Worm (Caenorhabditis elegans) whole organism, L4 larva: Measurements from ENCODE around the gene K02H11.4.

Experiments
- F10B5.3 ChIP-seq: sonication (generic microtip); optimal IDR thresholded peaks from 2 replicates; lab custom pipeline; 2016; ENCODE audit warnings: mild to moderate bottlenecking, missing genetic modification characterization, missing compliant biosample characterization
- F44E2.7 ChIP-seq: fragments of 200-800 bp; sonication (Bioruptor generic); IDR thresholded peaks from 2 replicates; pipeline ENCODE4 v2.1.2; 2022; ENCODE audit warnings: missing genetic modification characterization, missing compliant biosample characterization
- R02D3.7 ChIP-seq: fragments of 150-350 bp; sonication (generic microtip); optimal IDR thresholded peaks from 3 replicates; lab custom pipeline; 2014; ENCODE audit warnings: missing biosample characterization, missing genetic modification characterization
- Y105C5A.15 ChIP-seq: fragments of 200-800 bp; sonication (Bioruptor generic); IDR thresholded peaks from 2 replicates; pipeline ENCODE4 v1.3.6; 2022; ENCODE audit warnings: missing genetic modification characterization, missing compliant biosample characterization
- aha-1 ChIP-seq: fragments of 150-350 bp; peaks from one replicate; lab custom pipeline; 2014; ENCODE audit warnings: missing biosample characterization, missing genetic modification characterization
- attf-4 ChIP-seq: sonication (generic microtip); optimal IDR thresholded peaks from 3 replicates; lab custom pipeline; 2017; ENCODE audit warnings: missing biosample characterization, missing genetic modification characterization
- ceh-28 ChIP-seq: fragments of 150-350 bp; optimal IDR thresholded peaks from 2 replicates; lab custom pipeline; 2014; ENCODE audit warnings: missing biosample characterization, missing genetic modification reagents, missing genetic modification characterization
- ceh-32 ChIP-seq: sonication (generic microtip); optimal IDR thresholded peaks from 2 replicates; lab custom pipeline; 2016; ENCODE audit warnings: mild to moderate bottlenecking, missing genetic modification characterization, missing compliant biosample characterization; ENCODE audit not compliant: poor library complexity
- ceh-62 ChIP-seq: sonication (generic microtip); optimal IDR thresholded peaks from 2 replicates; lab custom pipeline; 2017; ENCODE audit warnings: missing biosample characterization, missing genetic modification characterization
- cey-2 ChIP-seq: sonication (generic microtip); optimal IDR thresholded peaks from 3 replicates; lab custom pipeline; 2017; ENCODE audit warnings: missing genetic modification characterization, mild to moderate bottlenecking, missing compliant biosample characterization, antibody characterized with exemption, borderline replicate concordance; ENCODE audit not compliant: insufficient read depth
- daf-16 ChIP-seq, 3 experiments: sonication (generic microtip); optimal IDR thresholded peaks; 2 replicates each; lab custom pipeline; 2016 to 2017; ENCODE audit warnings: missing genetic modification characterization in 3 of 3, missing genetic modification reagents in 3 of 3, mild to moderate bottlenecking in 2 of 3, missing compliant biosample characterization in 2 of 3, missing biosample characterization in 1 of 3, moderate library complexity in 1 of 3
- dmd-8 ChIP-seq: fragments of 200-800 bp; sonication (Bioruptor generic); IDR thresholded peaks from 2 replicates; pipeline ENCODE4 v1.3.6; 2022; ENCODE audit warnings: missing genetic modification characterization, missing compliant biosample characterization
- duxl-1 ChIP-seq: sonication (generic microtip); optimal IDR thresholded peaks from 2 replicates; lab custom pipeline; 2016; ENCODE audit warnings: mild to moderate bottlenecking, missing genetic modification characterization, moderate library complexity, missing compliant biosample characterization; ENCODE audit not compliant: poor library complexity
- dve-1 ChIP-seq: sonication (generic microtip); optimal IDR thresholded peaks from 2 replicates; lab custom pipeline; 2017; ENCODE audit warnings: antibody characterized with exemption, mild to moderate bottlenecking, missing genetic modification characterization, missing compliant biosample characterization; ENCODE audit not compliant: insufficient read depth
- egl-27 ChIP-seq: sonication (generic microtip); optimal IDR thresholded peaks from 3 replicates; lab custom pipeline; 2017; ENCODE audit warnings: missing biosample characterization, missing genetic modification reagents, missing genetic modification characterization
- egl-43 ChIP-seq: fragments of 200-800 bp; sonication (Bioruptor generic); IDR thresholded peaks from 2 replicates; pipeline ENCODE4 v1.3.6; 2022; ENCODE audit warnings: missing genetic modification reagents, missing genetic modification characterization, missing compliant biosample characterization
- hif-1 ChIP-seq, 2 experiments: sonication (generic microtip); optimal IDR thresholded peaks; 2 replicates each; lab custom pipeline; 2016 to 2017; ENCODE audit warnings: missing compliant biosample characterization in 2 of 2, missing genetic modification characterization in 2 of 2, missing genetic modification reagents in 2 of 2, missing genotype in 2 of 2, mild to moderate bottlenecking in 1 of 2
- hmg-1.1 ChIP-seq: fragments of 200-800 bp; sonication (Bioruptor generic); IDR thresholded peaks from 2 replicates; pipeline ENCODE4 v1.3.6; 2022; ENCODE audit warnings: missing genetic modification reagents, missing genetic modification characterization, missing compliant biosample characterization
- jun-1 ChIP-seq: fragments of 150-350 bp; optimal IDR thresholded peaks from 2 replicates; lab custom pipeline; 2014; ENCODE audit warnings: missing biosample characterization, missing genetic modification reagents, missing genetic modification characterization
- lin-1 ChIP-seq: fragments of 200-800 bp; sonication (Bioruptor generic); IDR thresholded peaks from 2 replicates; pipeline ENCODE4 v1.3.6; 2022; ENCODE audit warnings: missing genetic modification reagents, missing genetic modification characterization, missing compliant biosample characterization
- madf-5 ChIP-seq, 2 experiments: fragments of 200-800 bp; sonication (Bioruptor generic); IDR thresholded peaks; 2 replicates each; pipeline ENCODE4 v1.3.6; 2022; ENCODE audit warnings: missing compliant biosample characterization in 2 of 2, missing genetic modification characterization in 2 of 2
- mdt-29 ChIP-seq: fragments of 200-800 bp; sonication (Bioruptor generic); IDR thresholded peaks from 2 replicates; pipeline ENCODE4 v1.3.6; 2022; ENCODE audit warnings: missing genetic modification reagents, missing genetic modification characterization, missing compliant biosample characterization
- mep-1 ChIP-seq: fragments of 150-350 bp; sonication (generic microtip); optimal IDR thresholded peaks from 3 replicates; lab custom pipeline; 2014; ENCODE audit warnings: missing biosample characterization, missing genetic modification characterization
- mes-2 ChIP-seq: sonication (generic microtip); optimal IDR thresholded peaks from 2 replicates; lab custom pipeline; 2016; ENCODE audit warnings: missing genotype, mild to moderate bottlenecking, missing genetic modification characterization, missing compliant biosample characterization; ENCODE audit not compliant: poor library complexity, severe bottlenecking
- nhr-41 ChIP-seq: fragments of 200-800 bp; sonication (Bioruptor generic); IDR thresholded peaks from 2 replicates; pipeline ENCODE4 v1.3.6; 2022; ENCODE audit warnings: missing genetic modification reagents, missing genetic modification characterization, missing compliant biosample characterization
- nhr-48 ChIP-seq: sonication (generic microtip); optimal IDR thresholded peaks from 2 replicates; lab custom pipeline; 2016; ENCODE audit warnings: mild to moderate bottlenecking, missing genetic modification characterization, missing compliant biosample characterization
- nhr-6 ChIP-seq: fragments of 150-350 bp; optimal IDR thresholded peaks from 2 replicates; lab custom pipeline; 2014; ENCODE audit warnings: missing biosample characterization, missing genetic modification characterization
- php-3 ChIP-seq: fragments of 200-800 bp; sonication (Bioruptor generic); IDR thresholded peaks from 2 replicates; pipeline ENCODE4 v1.3.6; 2022; ENCODE audit warnings: missing genetic modification reagents, missing genetic modification characterization, missing compliant biosample characterization
- rbr-2 ChIP-seq: sonication (generic microtip); optimal IDR thresholded peaks from 2 replicates; lab custom pipeline; 2016; ENCODE audit warnings: missing genotype, missing genetic modification characterization, missing compliant biosample characterization
- sdz-12 ChIP-seq: fragments of 200-800 bp; sonication (Bioruptor generic); optimal IDR thresholded peaks from 2 replicates; lab custom pipeline; 2018; ENCODE audit warnings: mild to moderate bottlenecking, missing genetic modification characterization, missing compliant biosample characterization
- set-16 ChIP-seq: fragments of 200-800 bp; sonication (Bioruptor generic); IDR thresholded peaks from 2 replicates; pipeline ENCODE4 v1.3.6; 2022; ENCODE audit warnings: missing genetic modification reagents, missing genetic modification characterization, missing compliant biosample characterization
- snpc-1.2 ChIP-seq: fragments of 200-800 bp; sonication (Bioruptor generic); IDR thresholded peaks from 2 replicates; pipeline ENCODE4 v1.3.6; 2022; ENCODE audit warnings: missing genetic modification reagents, missing genetic modification characterization, missing compliant biosample characterization
- spr-3 ChIP-seq: fragments of 200-800 bp; sonication (Bioruptor generic); optimal IDR thresholded peaks from 2 replicates; lab custom pipeline; 2018; ENCODE audit warnings: mild to moderate bottlenecking, missing genetic modification characterization, missing compliant biosample characterization
- tra-1 ChIP-seq: fragments of 200-800 bp; sonication (Bioruptor generic); IDR thresholded peaks from 2 replicates; pipeline ENCODE4 v1.3.6; 2022; ENCODE audit warnings: missing genetic modification reagents, missing genetic modification characterization, missing compliant biosample characterization
- unc-62 ChIP-seq, 3 experiments: fragments of 150-350 bp in 1 of 3; sonication (generic microtip); optimal IDR thresholded peaks in 2 of 3; peaks in 1 of 3; 1 replicate in 1 of 3; 2 replicates in 2 of 3; lab custom pipeline; 2014 to 2017; ENCODE audit warnings: missing biosample characterization in 3 of 3, missing genetic modification characterization in 3 of 3, missing genetic modification reagents in 3 of 3, missing genotype in 1 of 3
- zfp-3 ChIP-seq: fragments of 200-800 bp; sonication (Bioruptor generic); conservative IDR thresholded peaks from 2 replicates; pipeline ENCODE4 v1.3.6; 2022; ENCODE audit warnings: missing genetic modification reagents, missing genetic modification characterization, missing compliant biosample characterization
- zip-11 ChIP-seq: fragments of 200-800 bp; sonication (Bioruptor generic); IDR thresholded peaks from 2 replicates; pipeline ENCODE4 v1.3.6; 2022; ENCODE audit warnings: missing genetic modification characterization, missing compliant biosample characterization
- ztf-7 ChIP-seq: fragments of 150-350 bp; optimal IDR thresholded peaks from 2 replicates; lab custom pipeline; 2014; ENCODE audit warnings: missing biosample characterization, missing genetic modification characterization

The K02H11.4 gene

DNA sequence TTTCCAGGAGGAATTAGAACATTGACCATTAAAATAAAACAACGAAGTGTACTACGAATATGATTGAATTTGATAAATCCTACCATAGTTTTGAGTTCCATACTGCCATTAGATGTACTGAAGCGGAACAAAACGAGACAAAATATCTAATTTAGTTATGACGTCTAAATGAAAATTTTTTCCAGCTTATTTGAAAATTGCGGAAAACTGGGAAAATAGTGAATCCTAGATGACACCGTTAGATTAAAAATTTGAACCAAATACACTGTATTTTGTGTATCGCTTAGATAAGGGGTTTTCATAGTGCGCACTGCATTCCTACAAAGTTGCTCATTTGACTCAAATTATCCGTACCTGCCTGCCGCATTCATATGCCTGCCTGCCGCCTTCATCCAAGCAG lies at the start of gene K02H11.4:
Gene K02H11.4 (minus strand): TSS at position 101 of the 400 bp plus-strand sequence.
- TF ChIP-seq ztf-7 (no peak), mdt-29 (no peak), lin-1 (GFP tag; lab: Robert Waterston, UW) (no peak), Y105C5A.15 (GFP tag; lab: Robert Waterston, UW) (no peak), mep-1 (tag; lab: Kevin White, UChicago) (no peak), egl-27 (tag; lab: Kevin White, UChicago) (no peak), jun-1 (tag; lab: Kevin White, UChicago) (no peak), dmd-8 (GFP tag; lab: Robert Waterston, UW) (no peak), ceh-32 (tag; lab: Kevin White, UChicago) (no peak), egl-43 (GFP tag; lab: Robert Waterston, UW) (no peak), hif-1 (tag; optimal IDR thresholded peaks at IDR 0.05; lab: Kevin White, UChicago) (no peak), spr-3 (no peak), mes-2 (tag; lab: Kevin White, UChicago) (no peak), duxl-1 (no peak)
- TF ChIP-seq, all 104 proteins: peak for 0

ce11 chrV:1579790-1580189 lies 48.7 kb upstream of the K02H11.4 start:
- no peak for TF ChIP-seq sdz-12 (GFP tag; lab: Kevin White, UChicago)
- no peak for TF ChIP-seq snpc-1.2 (GFP tag; lab: Robert Waterston, UW)
- no peak for TF ChIP-seq aha-1 (tag; lab: Kevin White, UChicago)
- no peak for TF ChIP-seq cey-2 (tag; lab: Kevin White, UChicago)
- no peak for TF ChIP-seq nhr-41 (GFP tag; lab: Robert Waterston, UW)
- TF ChIP-seq nhr-48 (tag; lab: Kevin White, UChicago) = no peak
- no peak for TF ChIP-seq R02D3.7 (tag; lab: Kevin White, UChicago)
- TF ChIP-seq php-3 = no peak
- TF ChIP-seq ceh-28 = no peak
- no peak for TF ChIP-seq zfp-3 (GFP tag; lab: Robert Waterston, UW)
- TF ChIP-seq duxl-1 = no peak
- no peak for TF ChIP-seq F10B5.3 (tag; lab: Kevin White, UChicago)
- TF ChIP-seq rbr-2 (tag; lab: Kevin White, UChicago) = no peak

DNA sequence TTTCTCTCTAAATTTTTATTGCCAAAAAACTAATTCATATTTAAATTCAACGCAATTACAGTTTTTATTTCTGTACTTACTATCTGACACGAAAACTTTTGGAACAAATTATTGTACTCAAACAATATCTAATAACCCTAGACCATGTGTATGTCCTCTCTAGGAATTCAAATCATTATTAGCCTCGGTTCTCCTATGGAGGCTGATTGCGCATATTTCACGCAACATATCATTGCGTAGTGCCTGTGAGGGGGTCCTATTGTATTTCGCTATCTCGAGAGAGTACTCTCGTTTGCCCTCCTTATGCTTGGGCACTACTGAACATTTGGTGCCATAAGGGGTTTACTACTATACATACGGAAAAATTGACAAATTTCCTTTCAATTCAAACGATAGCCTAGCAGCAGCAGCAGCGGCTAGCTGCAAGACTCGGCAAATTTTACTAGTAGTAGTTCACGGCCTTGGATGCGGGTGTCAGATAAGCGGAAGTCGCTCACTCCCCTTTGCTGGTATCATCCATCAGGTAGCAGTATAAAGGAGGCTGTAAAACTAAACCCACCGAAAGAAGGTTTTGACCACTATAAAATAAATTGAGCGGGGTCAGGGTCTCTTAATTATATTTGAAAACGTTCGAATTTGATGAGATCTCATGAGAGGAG lies 47.6 kb upstream of the K02H11.4 start:
- TF ChIP-seq daf-16 (GFP tag; optimal IDR thresholded peaks at IDR 0.05; lab: Kevin White, UChicago) = no peak
- no peak for TF ChIP-seq daf-16 (tag; optimal IDR thresholded peaks at IDR 0.05; lab: Kevin White, UChicago)
- 0 out of 4 replicates have a peak, but pooled peaks of 1 of the 2 experiments have one; percentile 12 for TF ChIP-seq madf-5 (GFP tag; IDR thresholded peaks at IDR 0.05; lab: Robert Waterston, UW)

DNA sequence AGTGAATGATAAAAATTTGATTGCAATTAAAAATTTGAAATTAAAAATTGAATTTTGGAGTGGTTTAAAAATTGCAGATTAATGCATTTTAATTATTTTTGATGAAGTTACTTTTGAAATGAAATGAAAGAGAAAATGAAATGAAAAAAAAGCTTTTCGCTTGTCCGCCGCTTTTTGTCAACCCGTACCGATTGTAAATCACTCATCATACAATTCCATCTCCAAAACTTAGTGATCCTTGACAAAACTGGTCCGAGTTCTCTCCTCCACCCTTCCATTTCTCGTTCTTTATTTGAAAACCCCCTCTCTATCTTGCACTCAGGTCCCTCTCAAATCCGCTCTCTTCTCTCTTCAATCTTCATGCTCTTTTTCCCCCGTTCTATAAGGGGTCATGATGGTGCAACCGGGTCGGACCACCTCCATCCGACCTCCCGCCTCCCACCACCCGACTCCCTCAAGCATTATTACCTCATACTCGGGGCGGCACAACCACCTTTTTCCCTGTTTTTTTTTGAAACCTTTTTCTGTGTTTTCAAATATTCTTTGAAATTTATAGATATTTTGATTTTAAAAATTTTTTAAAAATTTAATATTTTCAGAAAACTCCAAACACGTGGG lies 46.1 kb upstream of the K02H11.4 start:
- TF ChIP-seq unc-62 (GFP tag; optimal IDR thresholded peaks at IDR 0.05 in 1 of 2; lab: Kevin White, UChicago) = peak in 1 of 2 experiments; percentile 36
- TF ChIP-seq unc-62 (tag; optimal IDR thresholded peaks at IDR 0.05; lab: Kevin White, UChicago) = no peak
- TF ChIP-seq mes-2 (tag; lab: Kevin White, UChicago) = no peak
- no peak for TF ChIP-seq dve-1 (tag; lab: Kevin White, UChicago)
- TF ChIP-seq aha-1 (tag; lab: Kevin White, UChicago) = peak; percentile 94
- no peak for TF ChIP-seq egl-43 (GFP tag; lab: Robert Waterston, UW)
- TF ChIP-seq hmg-1.1 = no peak
- TF ChIP-seq nhr-41 (GFP tag; lab: Robert Waterston, UW) = no peak
- TF ChIP-seq ceh-62 (tag; lab: Kevin White, UChicago) = no peak
- TF ChIP-seq zip-11 (GFP tag; lab: Robert Waterston, UW) = no peak
- TF ChIP-seq tra-1 (GFP tag; lab: Robert Waterston, UW) = no peak
- no peak for TF ChIP-seq ceh-28
- no peak for TF ChIP-seq R02D3.7 (tag; lab: Kevin White, UChicago)
- peak; percentile 27; the same call in 1 of the 2 replicates for TF ChIP-seq set-16 (GFP tag; lab: Robert Waterston, UW)
- TF ChIP-seq attf-4 (tag; lab: Kevin White, UChicago) = no peak
- TF ChIP-seq F44E2.7 = no peak
- no peak for TF ChIP-seq nhr-6
